Fruit fly (Drosophila melanogaster) whole organism, embryonic: Measurements from ENCODE around the gene CG17362.

Experiments used
- Abd-B ChIP-seq: fragments of 200-800 bp; sonication (Bioruptor generic); optimal IDR thresholded peaks from 2 replicates; lab custom pipeline; 2018; ENCODE audit warnings: missing biosample characterization, mild to moderate bottlenecking, missing genetic modification characterization, moderate library complexity
- Blimp-1 ChIP-seq: fragments of 200-800 bp; sonication (Bioruptor generic); optimal IDR thresholded peaks from 3 replicates; lab custom pipeline; 2018; ENCODE audit warnings: missing biosample characterization, missing genetic modification characterization, mild to moderate bottlenecking, moderate library complexity, missing genetic modification reagents
- CG10267 ChIP-seq: fragments of 200-800 bp; sonication (Bioruptor generic); optimal IDR thresholded peaks from 2 replicates; lab custom pipeline; 2018; ENCODE audit warnings: missing biosample characterization, mild to moderate bottlenecking, missing genetic modification characterization, moderate library complexity
- CG12155 ChIP-seq: fragments of 200-800 bp; sonication (Bioruptor generic); optimal IDR thresholded peaks from 3 replicates; lab custom pipeline; 2016; ENCODE audit warnings: missing biosample characterization, missing genetic modification characterization
- CG12744 ChIP-seq: fragments of 200-800 bp; sonication (Bioruptor generic); optimal IDR thresholded peaks from 2 replicates; lab custom pipeline; 2016; ENCODE audit warnings: missing biosample characterization, missing genetic modification characterization
- CG14965 ChIP-seq: fragments of 200-800 bp; sonication (Bioruptor generic); optimal IDR thresholded peaks from 2 replicates; lab custom pipeline; 2016; ENCODE audit warnings: missing biosample characterization, missing genetic modification characterization, borderline replicate concordance
- CG17328 ChIP-seq: fragments of 200-800 bp; sonication (Bioruptor generic); IDR thresholded peaks from 2 replicates; pipeline ENCODE4 v1.3.6; 2022; ENCODE audit warnings: missing biosample characterization, missing genetic modification characterization
- CG17359 ChIP-seq: fragments of 200-800 bp; sonication (Bioruptor generic); optimal IDR thresholded peaks from 3 replicates; lab custom pipeline; 2018; ENCODE audit warnings: missing biosample characterization, mild to moderate bottlenecking, missing genetic modification characterization, moderate library complexity
- CG17802 ChIP-seq: fragments of 200-800 bp; sonication (Bioruptor generic); optimal IDR thresholded peaks from 2 replicates; lab custom pipeline; 2018; ENCODE audit warnings: missing biosample characterization, mild to moderate bottlenecking, missing genetic modification characterization, moderate library complexity
- CG17912 ChIP-seq: fragments of 200-800 bp; sonication (Bioruptor generic); optimal IDR thresholded peaks from 2 replicates; lab custom pipeline; 2018; ENCODE audit warnings: missing biosample characterization, mild to moderate bottlenecking, missing genetic modification characterization
- CG18599 ChIP-seq: fragments of 200-800 bp; sonication (Bioruptor generic); optimal IDR thresholded peaks from 3 replicates; lab custom pipeline; 2017; ENCODE audit warnings: missing biosample characterization, missing genetic modification characterization, mild to moderate bottlenecking, moderate library complexity, missing genetic modification reagents
- CG2116 ChIP-seq: fragments of 200-800 bp; sonication (Bioruptor generic); optimal IDR thresholded peaks from 3 replicates; lab custom pipeline; 2018; ENCODE audit warnings: missing biosample characterization, mild to moderate bottlenecking, missing genetic modification characterization
- CG2129 ChIP-seq: fragments of 200-800 bp; sonication (Bioruptor generic); IDR thresholded peaks from 2 replicates; pipeline ENCODE4 v1.3.6; 2022; ENCODE audit warnings: missing biosample characterization, missing genetic modification characterization; ENCODE audit not compliant: partially characterized antibody
- CG2199 ChIP-seq: fragments of 200-800 bp; sonication (Bioruptor generic); IDR thresholded peaks from 3 replicates; pipeline ENCODE4 v1.3.6; 2022; ENCODE audit warnings: missing biosample characterization, missing genetic modification characterization
- CG2889 ChIP-seq: fragments of 200-800 bp; sonication (Bioruptor generic); IDR thresholded peaks from 3 replicates; pipeline ENCODE4 v1.3.6; 2022; ENCODE audit warnings: missing biosample characterization, missing genetic modification characterization
- CG34422 ChIP-seq: fragments of 200-800 bp; sonication (Bioruptor generic); IDR thresholded peaks from 3 replicates; pipeline ENCODE4 v1.3.6; 2022; ENCODE audit warnings: missing biosample characterization, missing genetic modification characterization
- CG3995 ChIP-seq: fragments of 200-800 bp; sonication (Bioruptor generic); optimal IDR thresholded peaks from 3 replicates; lab custom pipeline; 2016; ENCODE audit warnings: missing biosample characterization, missing genetic modification characterization
- CG42726 ChIP-seq: fragments of 200-800 bp; sonication (Bioruptor generic); IDR thresholded peaks from 2 replicates; pipeline ENCODE4 v1.3.6; 2022; ENCODE audit warnings: missing biosample characterization, missing genetic modification characterization; ENCODE audit not compliant: partially characterized antibody
- CG5953 ChIP-seq: fragments of 200-800 bp; sonication (Bioruptor generic); IDR thresholded peaks from 2 replicates; pipeline ENCODE4 v1.3.6; 2022; ENCODE audit warnings: missing biosample characterization, missing genetic modification characterization
- CG6689 ChIP-seq: fragments of 200-800 bp; sonication (Bioruptor generic); IDR thresholded peaks from 2 replicates; pipeline ENCODE4 v1.3.6; 2022; ENCODE audit warnings: missing biosample characterization, missing genetic modification characterization
- CG6791 ChIP-seq: fragments of 200-800 bp; sonication (Bioruptor generic); IDR thresholded peaks from 3 replicates; pipeline ENCODE4 v1.3.6; 2022; ENCODE audit warnings: missing biosample characterization, missing genetic modification characterization; ENCODE audit not compliant: partially characterized antibody
- CG7372 ChIP-seq: fragments of 200-800 bp; sonication (Bioruptor generic); IDR thresholded peaks from 2 replicates; pipeline ENCODE4 v1.3.6; 2022; ENCODE audit warnings: missing biosample characterization, missing genetic modification characterization
- CG7928 ChIP-seq: fragments of 200-800 bp; sonication (Bioruptor generic); optimal IDR thresholded peaks from 2 replicates; lab custom pipeline; 2017; ENCODE audit warnings: missing biosample characterization, mild to moderate bottlenecking, missing genetic modification characterization
- CG9797 ChIP-seq: fragments of 200-800 bp; sonication (Bioruptor generic); optimal IDR thresholded peaks from 3 replicates; lab custom pipeline; 2018; ENCODE audit warnings: missing biosample characterization, mild to moderate bottlenecking, missing genetic modification characterization
- CG9817 ChIP-seq: fragments of 200-800 bp; sonication (Bioruptor generic); optimal IDR thresholded peaks from 2 replicates; lab custom pipeline; 2018; ENCODE audit warnings: missing biosample characterization, mild to moderate bottlenecking, missing genetic modification characterization, moderate library complexity
- Doc3 ChIP-seq: fragments of 200-800 bp; sonication (Bioruptor generic); IDR thresholded peaks from 3 replicates; pipeline ENCODE4 v1.3.6; 2022; ENCODE audit warnings: missing biosample characterization, missing genetic modification characterization; ENCODE audit not compliant: partially characterized antibody
- Fer3 ChIP-seq: fragments of 200-800 bp; sonication (Bioruptor generic); optimal IDR thresholded peaks from 2 replicates; lab custom pipeline; 2018; ENCODE audit warnings: missing biosample characterization, mild to moderate bottlenecking, missing genetic modification characterization, moderate library complexity
- Kr ChIP-seq: fragments of 200-800 bp; sonication (Bioruptor generic); optimal IDR thresholded peaks from 2 replicates; lab custom pipeline; 2017; ENCODE audit warnings: missing biosample characterization, mild to moderate bottlenecking, missing genetic modification characterization
- Lpt ChIP-seq: fragments of >200 bp; optimal IDR thresholded peaks from 2 replicates; lab custom pipeline; 2018; ENCODE audit warnings: missing biosample characterization, missing genetic modification characterization
- NFAT ChIP-seq: fragments of 200-800 bp; sonication (Bioruptor generic); IDR thresholded peaks from 2 replicates; pipeline ENCODE4 v1.3.6; 2022; ENCODE audit warnings: missing biosample characterization, missing genetic modification characterization
- Nf-YA ChIP-seq: fragments of 200-800 bp; sonication (Bioruptor generic); IDR thresholded peaks from 2 replicates; pipeline ENCODE4 v1.3.6; 2022; ENCODE audit warnings: missing biosample characterization, missing genetic modification characterization
- Opbp ChIP-seq: fragments of 200-800 bp; sonication (Bioruptor generic); IDR thresholded peaks from 3 replicates; pipeline ENCODE4 v1.3.6; 2022; ENCODE audit warnings: missing biosample characterization, missing genetic modification characterization; ENCODE audit not compliant: partially characterized antibody
- Poxn ChIP-seq: fragments of 200-800 bp; sonication (Bioruptor generic); IDR thresholded peaks from 2 replicates; pipeline ENCODE4 v1.3.6; 2022; ENCODE audit warnings: missing biosample characterization, missing genetic modification characterization
- Ravus ChIP-seq: fragments of 200-800 bp; sonication (Bioruptor generic); IDR thresholded peaks from 2 replicates; pipeline ENCODE4 v1.3.6; 2022; ENCODE audit warnings: missing biosample characterization, missing genetic modification characterization
- Rfx ChIP-seq: fragments of 200-800 bp; sonication (Bioruptor generic); IDR thresholded peaks from 2 replicates; pipeline ENCODE4 v1.3.6; 2022; ENCODE audit warnings: missing biosample characterization, missing genetic modification characterization
- ara ChIP-seq: fragments of 200-800 bp; sonication (Bioruptor generic); IDR thresholded peaks from 2 replicates; pipeline ENCODE4 v1.3.6; 2022; ENCODE audit warnings: missing biosample characterization, missing genetic modification characterization
- bab2 ChIP-seq: fragments of 200-800 bp; sonication (Bioruptor generic); optimal IDR thresholded peaks from 2 replicates; lab custom pipeline; 2016; ENCODE audit warnings: missing biosample characterization, missing genetic modification characterization
- bsh ChIP-seq, 2 experiments: fragments of 200-800 bp; sonication (Bioruptor generic); optimal IDR thresholded peaks; 2 replicates each; lab custom pipeline; 2017 to 2018; ENCODE audit warnings: mild to moderate bottlenecking in 2 of 2, missing biosample characterization in 2 of 2, missing genetic modification characterization in 2 of 2, moderate library complexity in 1 of 2
- dm ChIP-seq: fragments of 200-800 bp; sonication (Bioruptor generic); optimal IDR thresholded peaks from 3 replicates; lab custom pipeline; 2016; ENCODE audit warnings: missing biosample characterization, missing genetic modification characterization
- ham ChIP-seq: fragments of 200-800 bp; sonication (Bioruptor generic); IDR thresholded peaks from 2 replicates; pipeline ENCODE4 v1.3.6; 2022; ENCODE audit warnings: missing biosample characterization, missing genetic modification characterization
- maf-S ChIP-seq: fragments of 200-800 bp; sonication (Bioruptor generic); optimal IDR thresholded peaks from 2 replicates; lab custom pipeline; 2016; ENCODE audit warnings: missing biosample characterization, missing genetic modification characterization
- oc ChIP-seq: fragments of 200-800 bp; sonication (Bioruptor generic); optimal IDR thresholded peaks from 2 replicates; lab custom pipeline; 2018; ENCODE audit warnings: missing biosample characterization, mild to moderate bottlenecking, missing genetic modification characterization, moderate library complexity
- otp ChIP-seq: fragments of 200-800 bp; sonication (Bioruptor generic); IDR thresholded peaks from 3 replicates; pipeline ENCODE4, ENCODE4 v1.3.6; 2022; ENCODE audit warnings: missing biosample characterization, missing genetic modification characterization
- p53 ChIP-seq: fragments of 200-800 bp; sonication (Bioruptor generic); optimal IDR thresholded peaks from 2 replicates; lab custom pipeline; 2016; ENCODE audit warnings: missing biosample characterization, missing genetic modification characterization
- pan ChIP-seq, 4 experiments: fragments of >200 bp in 3 of 4; fragments of 200-800 bp in 1 of 4; sonication (Bioruptor generic) in 1 of 4; optimal IDR thresholded peaks in 3 of 4; IDR thresholded peaks in 1 of 4; 2 replicates each; pipeline versions ENCODE4 v1.3.6 to Lab custom; 2017 to 2022; ENCODE audit warnings: missing biosample characterization in 2 of 4, missing genetic modification characterization in 2 of 4, mixed read lengths in 1 of 4
- phol ChIP-seq: fragments of 200-800 bp; sonication (Bioruptor generic); optimal IDR thresholded peaks from 3 replicates; lab custom pipeline; 2018; ENCODE audit warnings: missing biosample characterization, mild to moderate bottlenecking, missing genetic modification characterization, moderate library complexity
- shn ChIP-seq: fragments of 200-800 bp; sonication (Bioruptor generic); optimal IDR thresholded peaks from 3 replicates; lab custom pipeline; 2016; ENCODE audit warnings: missing biosample characterization, missing genetic modification characterization
- trem ChIP-seq: fragments of 200-800 bp; optimal IDR thresholded peaks from 3 replicates; lab custom pipeline; 2019; ENCODE audit warnings: missing biosample characterization, mild to moderate bottlenecking, missing genetic modification characterization, moderate library complexity

Gene CG17362

dm6 chr3L:13938470-13939150, 47.8 kb upstream of the CG17362 start (continued):
- TF ChIP-seq dm (GFP tag; lab: Kevin White, UChicago) (peak; percentile 77), phol (tag; lab: Kevin White, UChicago) (peak; percentile 93), Poxn (GFP tag; lab: Robert Waterston, UW) (no peak), otp (GFP tag; lab: Robert Waterston, UW) (no peak), NFAT (GFP tag; lab: Robert Waterston, UW) (peak; percentile 40), Nf-YA (GFP tag; lab: Robert Waterston, UW) (peak; percentile 21; the same call in 1 of the 2 replicates), CG7372 (peak; percentile 75), CG6791 (GFP tag; lab: Robert Waterston, UW) (0 out of 3 replicates have a peak, but pooled peaks have one; percentile 41), CG5953 (GFP tag; lab: Robert Waterston, UW) (no peak), bsh (GFP tag; optimal IDR thresholded peaks at IDR 0.05; lab: Kevin White, UChicago) (peak; percentile 75 to 86), CG3995 (peak; percentile 73), maf-S (GFP tag; lab: Kevin White, UChicago) (peak; percentile 82), CG12744 (GFP tag; lab: Kevin White, UChicago) (peak; percentile 81), CG12155 (GFP tag; lab: Kevin White, UChicago) (peak; percentile 81), Doc3 (no peak), Blimp-1 (GFP tag; lab: Kevin White, UChicago) (peak; percentile 77), CG17912 (no peak), CG42726 (GFP tag; lab: Robert Waterston, UW) (no peak), Ravus (GFP tag; lab: Robert Waterston, UW) (no peak; the same call in 1 of the 2 replicates), CG6689 (GFP tag; lab: Robert Waterston, UW) (peak; percentile 91), CG34422 (peak; percentile 56; the same call in 1 of the 3 replicates), Opbp (GFP tag; lab: Robert Waterston, UW) (no peak), CG18599 (GFP tag; lab: Kevin White, UChicago) (peak; percentile 91), Abd-B (GFP tag; lab: Kevin White, UChicago) (peak; percentile 85), CG2199 (GFP tag; lab: Robert Waterston, UW) (no peak), Fer3 (tag; lab: Kevin White, UChicago) (peak; percentile 74), bab2 (GFP tag; lab: Kevin White, UChicago) (peak; percentile 85), CG17328 (GFP tag; lab: Robert Waterston, UW) (0 out of 2 replicates have a peak, but pooled peaks have one; percentile 11), CG2129 (GFP tag; lab: Robert Waterston, UW) (no peak), CG9817 (tag; lab: Kevin White, UChicago) (peak; percentile 66), shn (GFP tag; lab: Kevin White, UChicago) (peak; percentile 80), CG7928 (peak; percentile 72), trem (tag; lab: Kevin White, UChicago) (peak; percentile 70), CG10267 (peak; percentile 86), oc (tag; lab: Kevin White, UChicago) (no peak), CG2889 (GFP tag; lab: Robert Waterston, UW) (0 out of 3 replicates have a peak, but pooled peaks have one; percentile 35), Kr (GFP tag; lab: Kevin White, UChicago) (peak; percentile 1), Lpt (GFP tag; lab: Kevin White, UChicago) (no peak), CG17802 (tag; lab: Kevin White, UChicago) (peak; percentile 36), CG2116 (GFP tag; lab: Kevin White, UChicago) (peak; percentile 71), Rfx (GFP tag; lab: Robert Waterston, UW) (no peak), CG14965 (peak; percentile 66), ham (no peak), CG17359 (tag; lab: Kevin White, UChicago) (peak; percentile 78), pan (optimal IDR thresholded peaks at IDR 0.05; lab: Kevin White, UChicago) (no peak), pan (GFP tag; optimal IDR thresholded peaks at IDR 0.05 in 1 of 2, IDR thresholded peaks at IDR 0.05 in 1 of 2) (peak in 1 of 2 experiments; percentile 63), CG9797 (no peak), ara (GFP tag; lab: Robert Waterston, UW) (peak; percentile 52), p53 (GFP tag; lab: Kevin White, UChicago) (peak; percentile 64)
